Worm (Caenorhabditis elegans) whole organism, L1 larva: ENCODE measurements around the gene ZK1010.5.
A peak's percentile ranks its signal among the peaks of the same experiment; 100 is the strongest.

Source experiments
- C04F5.9 ChIP-seq: sonication (generic microtip); optimal IDR thresholded peaks from 2 replicates; lab custom pipeline; 2016; ENCODE audit warnings: missing genetic modification characterization, missing compliant biosample characterization
- C16A3.4 ChIP-seq: fragments of 150-350 bp; optimal IDR thresholded peaks from 2 replicates; lab custom pipeline; 2014; ENCODE audit warnings: missing biosample characterization, missing genetic modification characterization
- Y116A8C.19 ChIP-seq: sonication (generic microtip); optimal IDR thresholded peaks from 2 replicates; lab custom pipeline; 2016; ENCODE audit warnings: missing compliant biosample characterization, missing genetic modification characterization, borderline replicate concordance
- ama-1 ChIP-seq: fragments of 150-350 bp; optimal IDR thresholded peaks from 2 replicates; lab custom pipeline; 2014
- blmp-1 ChIP-seq: fragments of 150-350 bp; optimal IDR thresholded peaks from 2 replicates; lab custom pipeline; 2014; ENCODE audit warnings: missing biosample characterization, missing genetic modification characterization
- ceh-63 ChIP-seq: fragments of 200-800 bp; sonication (Bioruptor generic); optimal IDR thresholded peaks from 2 replicates; lab custom pipeline; 2018; ENCODE audit warnings: mild to moderate bottlenecking, missing genetic modification characterization, missing compliant biosample characterization
- ceh-8 ChIP-seq: fragments of 200-800 bp; sonication (Bioruptor generic); optimal IDR thresholded peaks from 2 replicates; lab custom pipeline; 2018; ENCODE audit warnings: mild to moderate bottlenecking, missing genetic modification characterization, moderate library complexity, missing compliant biosample characterization
- ceh-88 ChIP-seq: fragments of 200-800 bp; sonication (Bioruptor generic); IDR thresholded peaks from 2 replicates; pipeline ENCODE4 v1.3.6; 2022; ENCODE audit warnings: missing genetic modification characterization, missing compliant biosample characterization
- dsc-1 ChIP-seq: sonication (generic microtip); optimal IDR thresholded peaks from 2 replicates; lab custom pipeline; 2016; ENCODE audit warnings: mild to moderate bottlenecking, missing genetic modification characterization, missing compliant biosample characterization
- efl-1 ChIP-seq, 4 experiments: fragments of 150-350 bp; optimal IDR thresholded peaks in 3 of 4; peaks in 1 of 4; 1 replicate in 1 of 4; 2 replicates in 3 of 4; lab custom pipeline; 2014; ENCODE audit warnings: missing biosample characterization in 2 of 4, missing genetic modification characterization in 2 of 4, missing genetic modification reagents in 2 of 4
- efl-3 ChIP-seq: fragments of 200-800 bp; sonication (Bioruptor generic); optimal IDR thresholded peaks from 2 replicates; lab custom pipeline; 2018; ENCODE audit warnings: mild to moderate bottlenecking, missing genetic modification characterization, missing compliant biosample characterization
- egl-13 ChIP-seq: sonication (generic microtip); optimal IDR thresholded peaks from 2 replicates; lab custom pipeline; 2016; ENCODE audit warnings: missing genotype, missing genetic modification reagents, missing genetic modification characterization, missing compliant biosample characterization
- egl-27 ChIP-seq, 2 experiments: fragments of 150-350 bp in 1 of 2; sonication (generic microtip); optimal IDR thresholded peaks; 3 replicates each; lab custom pipeline; 2017 to 2018; ENCODE audit warnings: missing biosample characterization in 2 of 2, missing genetic modification characterization in 2 of 2, missing genetic modification reagents in 2 of 2
- elt-2 ChIP-seq: sonication (generic microtip); optimal IDR thresholded peaks from 2 replicates; lab custom pipeline; 2016; ENCODE audit warnings: missing genetic modification characterization, mild to moderate bottlenecking, inconsistent platforms, missing compliant biosample characterization, missing genetic modification reagents
- elt-3 ChIP-seq, 6 experiments: fragments of 150-350 bp in 1 of 6; sonication (generic microtip); optimal IDR thresholded peaks; 2 replicates each; lab custom pipeline; 2017 to 2018; ENCODE audit warnings: missing biosample characterization in 6 of 6, missing genetic modification characterization in 6 of 6, inconsistent platforms in 1 of 6
- ets-5 ChIP-seq: fragments of 200-800 bp; sonication (Bioruptor generic); IDR thresholded peaks from 2 replicates; pipeline ENCODE4 v1.3.6; 2022; ENCODE audit warnings: missing genetic modification characterization, missing compliant biosample characterization
- fkh-10 ChIP-seq: sonication (generic microtip); optimal IDR thresholded peaks from 2 replicates; lab custom pipeline; 2017; ENCODE audit warnings: missing biosample characterization, missing genetic modification reagents, missing genetic modification characterization
- fkh-4 ChIP-seq: sonication (generic microtip); optimal IDR thresholded peaks from 2 replicates; lab custom pipeline; 2016; ENCODE audit warnings: missing compliant biosample characterization, missing genetic modification characterization, borderline replicate concordance
- fos-1 ChIP-seq: fragments of 150-350 bp; optimal IDR thresholded peaks from 2 replicates; lab custom pipeline; 2014; ENCODE audit warnings: missing biosample characterization, missing genetic modification characterization
- hlh-17 ChIP-seq: fragments of 200-800 bp; sonication (Bioruptor generic); optimal IDR thresholded peaks from 2 replicates; lab custom pipeline; 2018; ENCODE audit warnings: missing genetic modification characterization, mild to moderate bottlenecking, missing compliant biosample characterization, moderate library complexity, borderline replicate concordance
- hlh-4 ChIP-seq: sonication (generic microtip); optimal IDR thresholded peaks from 2 replicates; lab custom pipeline; 2016; ENCODE audit warnings: mild to moderate bottlenecking, missing genetic modification characterization, missing compliant biosample characterization
- jun-1 ChIP-seq: fragments of 150-350 bp; optimal IDR thresholded peaks from 2 replicates; lab custom pipeline; 2014; ENCODE audit warnings: missing biosample characterization, missing genetic modification reagents, missing genetic modification characterization
- lin-14 ChIP-seq: fragments of 200-800 bp; sonication (Bioruptor generic); optimal IDR thresholded peaks from 2 replicates; lab custom pipeline; 2018; ENCODE audit warnings: mild to moderate bottlenecking, missing genetic modification characterization, moderate library complexity, missing compliant biosample characterization
- lin-15B ChIP-seq: fragments of 150-350 bp; sonication (generic microtip); optimal IDR thresholded peaks from 3 replicates; lab custom pipeline; 2014; ENCODE audit warnings: missing biosample characterization, missing genetic modification characterization
- lin-35 ChIP-seq, 2 experiments: fragments of 150-350 bp; optimal IDR thresholded peaks; 2 replicates each; lab custom pipeline; 2014; ENCODE audit warnings: missing biosample characterization in 2 of 2, missing genetic modification characterization in 2 of 2, missing genetic modification reagents in 2 of 2
- lsy-2 ChIP-seq, 2 experiments: fragments of 150-350 bp; optimal IDR thresholded peaks; 2 replicates each; lab custom pipeline; 2014; ENCODE audit warnings: missing biosample characterization in 2 of 2, missing genetic modification characterization in 2 of 2
- mdl-1 ChIP-seq, 2 experiments: fragments of 150-350 bp; optimal IDR thresholded peaks; 2 replicates each; lab custom pipeline; 2014 to 2017; ENCODE audit warnings: missing biosample characterization in 2 of 2, missing genetic modification characterization in 2 of 2, inconsistent platforms in 1 of 2
- mep-1 ChIP-seq: fragments of 150-350 bp; optimal IDR thresholded peaks from 2 replicates; lab custom pipeline; 2014; ENCODE audit warnings: missing biosample characterization, missing genetic modification characterization
- nhr-19 ChIP-seq: fragments of 200-800 bp; sonication (Bioruptor generic); conservative IDR thresholded peaks from 2 replicates; pipeline ENCODE4 v1.3.6; 2022; ENCODE audit warnings: missing genetic modification characterization, missing compliant biosample characterization
- nhr-20 ChIP-seq: sonication (generic microtip); optimal IDR thresholded peaks from 2 replicates; lab custom pipeline; 2016; ENCODE audit warnings: mild to moderate bottlenecking, missing genetic modification characterization, missing compliant biosample characterization
- nhr-237 ChIP-seq: fragments of 150-350 bp; optimal IDR thresholded peaks from 2 replicates; lab custom pipeline; 2014; ENCODE audit warnings: missing biosample characterization, missing genetic modification characterization
- nhr-47 ChIP-seq: sonication (generic microtip); optimal IDR thresholded peaks from 2 replicates; lab custom pipeline; 2016; ENCODE audit warnings: mild to moderate bottlenecking, missing genetic modification characterization, moderate library complexity, missing compliant biosample characterization
- nhr-71 ChIP-seq: sonication (generic microtip); optimal IDR thresholded peaks from 2 replicates; lab custom pipeline; 2016; ENCODE audit warnings: mild to moderate bottlenecking, missing genetic modification characterization, moderate library complexity, missing compliant biosample characterization
- nhr-84 ChIP-seq: sonication (generic microtip); optimal IDR thresholded peaks from 2 replicates; lab custom pipeline; 2017; ENCODE audit warnings: missing biosample characterization, missing genetic modification characterization
- nhr-90 ChIP-seq: sonication (generic microtip); optimal IDR thresholded peaks from 2 replicates; lab custom pipeline; 2016; ENCODE audit warnings: mild to moderate bottlenecking, missing genetic modification characterization, missing compliant biosample characterization; ENCODE audit not compliant: poor library complexity
- pag-3 ChIP-seq: sonication (generic microtip); optimal IDR thresholded peaks from 2 replicates; lab custom pipeline; 2017; ENCODE audit warnings: missing genetic modification characterization, mild to moderate bottlenecking, missing compliant biosample characterization, antibody characterized with exemption, borderline replicate concordance; ENCODE audit not compliant: insufficient read depth
- rnt-1 ChIP-seq: sonication (generic microtip); optimal IDR thresholded peaks from 2 replicates; lab custom pipeline; 2016; ENCODE audit warnings: mild to moderate bottlenecking, missing genetic modification characterization, moderate library complexity, missing compliant biosample characterization
- snu-23 ChIP-seq: sonication (generic microtip); optimal IDR thresholded peaks from 2 replicates; lab custom pipeline; 2016; ENCODE audit warnings: missing genetic modification characterization, missing compliant biosample characterization
- swsn-7 ChIP-seq: sonication (generic microtip); optimal IDR thresholded peaks from 2 replicates; lab custom pipeline; 2016; ENCODE audit warnings: missing genetic modification characterization, missing compliant biosample characterization
- tbx-2 ChIP-seq: sonication (generic microtip); optimal IDR thresholded peaks from 2 replicates; lab custom pipeline; 2016; ENCODE audit warnings: missing genetic modification characterization, missing compliant biosample characterization
- tlp-1 ChIP-seq: fragments of 150-350 bp; optimal IDR thresholded peaks from 2 replicates; lab custom pipeline; 2014; ENCODE audit warnings: missing biosample characterization, missing genetic modification characterization
- unc-130 ChIP-seq: fragments of 150-350 bp; optimal IDR thresholded peaks from 2 replicates; lab custom pipeline; 2017; ENCODE audit warnings: missing biosample characterization, missing genetic modification characterization, inconsistent platforms
- unc-30 ChIP-seq: sonication (generic microtip); optimal IDR thresholded peaks from 2 replicates; lab custom pipeline; 2017; ENCODE audit warnings: missing biosample characterization, missing genetic modification characterization
- unc-98 ChIP-seq: fragments of 200-800 bp; sonication (Bioruptor generic); IDR thresholded peaks from 2 replicates; pipeline ENCODE4 v1.3.6; 2022; ENCODE audit warnings: missing genetic modification characterization, missing compliant biosample characterization
- zip-4 ChIP-seq: fragments of 200-800 bp; sonication (Bioruptor generic); optimal IDR thresholded peaks from 2 replicates; lab custom pipeline; 2018; ENCODE audit warnings: mild to moderate bottlenecking, missing genetic modification characterization, moderate library complexity, missing compliant biosample characterization

ZK1010.5 gene

DNA sequence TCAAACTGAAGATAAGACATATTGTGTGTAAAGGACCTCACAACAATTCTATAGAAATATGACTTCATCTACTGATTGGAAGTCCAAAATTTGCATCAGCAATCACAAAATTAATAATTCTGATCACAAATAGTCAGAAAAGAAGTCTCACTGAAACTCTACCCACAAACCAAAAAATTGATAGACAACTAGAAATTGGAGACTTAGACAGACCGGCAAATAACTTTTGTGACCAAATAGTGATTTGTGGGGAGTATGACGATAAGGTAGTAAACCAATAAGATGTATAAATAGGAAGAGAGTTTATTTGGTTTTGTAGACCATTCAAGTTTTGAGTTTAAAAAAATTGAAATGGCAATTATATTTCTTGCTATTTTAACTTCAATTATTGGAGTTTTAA, 37.0 kb upstream of the ZK1010.5 start, which contains the start of gene cyp-13A12:
Gene cyp-13A12, plus strand, starts transcription at position 267 of the 400 bp plus-strand sequence.
- peak; percentile 20 for TF ChIP-seq elt-2
- TF ChIP-seq efl-3 (GFP tag; lab: Kevin White, UChicago), result no peak
- peak in 1 of 2 experiments; percentile 8 for TF ChIP-seq lin-35 (GFP tag; optimal IDR thresholded peaks at IDR 0.05; lab: Kevin White, UChicago)
- TF ChIP-seq ceh-63 (GFP tag; lab: Kevin White, UChicago), result no peak

DNA sequence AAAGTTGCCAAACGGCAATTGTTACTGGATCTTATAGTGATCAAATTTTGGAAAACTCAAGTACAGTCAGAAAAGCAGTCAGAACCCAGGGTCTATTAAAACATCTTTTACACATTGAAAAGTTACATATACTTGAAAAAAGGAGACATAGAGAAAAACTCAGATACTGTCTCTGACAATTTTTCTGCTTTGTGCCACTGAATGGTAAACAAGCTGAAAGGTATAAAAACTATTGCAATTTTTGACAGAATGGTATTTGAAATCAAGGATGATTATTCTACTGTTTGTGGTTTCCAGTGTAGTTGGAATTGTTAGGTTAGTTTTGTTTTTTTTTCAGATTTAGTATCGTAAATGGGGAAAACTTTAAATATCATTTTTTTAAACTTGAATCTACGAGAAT, 33.4 kb upstream of the ZK1010.5 start, which contains the start of gene cyp-13A11:
Gene cyp-13A11, plus strand, starts transcription at position 266 of the 400 bp plus-strand sequence.
- TF ChIP-seq hlh-4, result no peak
- no peak for TF ChIP-seq mdl-1 (tag; optimal IDR thresholded peaks at IDR 0.05; lab: Kevin White, UChicago)
- TF ChIP-seq pag-3 (tag; lab: Kevin White, UChicago), result no peak
- no peak for TF ChIP-seq mep-1
- TF ChIP-seq egl-27 (tag; optimal IDR thresholded peaks at IDR 0.05; lab: Kevin White, UChicago), result no peak
- no peak for TF ChIP-seq jun-1 (tag; lab: Kevin White, UChicago)
- TF ChIP-seq zip-4, result no peak
- no peak for TF ChIP-seq C04F5.9
- no peak for TF ChIP-seq lsy-2 (tag; optimal IDR thresholded peaks at IDR 0.05; lab: Kevin White, UChicago)

DNA sequence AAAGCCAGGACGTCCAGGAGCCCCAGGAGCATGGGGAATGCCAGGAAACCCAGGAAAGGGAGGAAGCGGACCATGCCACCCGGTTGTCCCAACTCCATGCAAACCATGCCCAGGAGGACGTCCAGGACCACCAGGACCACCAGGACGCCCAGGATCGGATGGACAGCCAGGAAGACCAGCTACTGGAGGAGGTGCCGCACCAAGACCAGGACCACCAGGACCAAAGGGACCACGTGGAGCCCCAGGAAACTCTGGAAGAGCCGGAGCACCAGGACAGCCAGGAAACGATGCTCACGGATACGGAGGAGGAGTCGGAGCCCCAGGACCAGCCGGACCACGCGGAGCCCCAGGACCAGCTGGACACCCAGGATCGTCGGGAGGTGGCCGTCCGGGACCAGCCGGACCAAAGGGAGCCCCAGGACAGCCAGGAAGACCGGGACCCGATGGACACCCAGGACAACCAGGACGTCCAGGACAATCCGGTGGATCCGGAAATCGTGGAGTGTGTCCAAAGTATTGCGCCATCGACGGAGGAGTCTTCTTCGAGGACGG, 32.3 kb upstream of the ZK1010.5 start:
- TF ChIP-seq lsy-2 (tag; optimal IDR thresholded peaks at IDR 0.05; lab: Kevin White, UChicago) (no peak), ceh-8 (GFP tag; lab: Kevin White, UChicago) (peak; percentile 79), Y116A8C.19 (no peak), tbx-2 (tag; lab: Kevin White, UChicago) (no peak)

DNA sequence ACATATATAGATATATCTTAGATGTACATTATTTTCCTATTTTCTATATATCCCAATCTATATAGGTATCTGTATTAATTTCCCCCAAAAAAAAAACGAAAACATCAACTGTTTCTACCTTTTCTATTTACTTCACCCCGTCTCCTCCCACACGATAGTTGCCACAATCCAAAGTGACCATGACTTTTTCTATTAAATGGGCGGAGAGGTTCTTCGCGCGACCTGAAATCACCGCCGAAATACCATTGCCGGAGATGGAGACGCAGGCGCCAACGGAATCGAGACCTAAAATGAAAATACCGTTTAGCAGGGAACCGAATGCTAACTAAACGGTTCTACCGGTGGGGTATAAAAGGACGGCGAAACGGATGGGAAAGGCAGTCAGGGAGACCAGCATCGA, 31.3 kb upstream of the ZK1010.5 start, which contains the start of gene col-98:
Gene col-98, plus strand, starts transcription at position 390 of the 400 bp plus-strand sequence.
- TF ChIP-seq nhr-47 (tag; lab: Kevin White, UChicago) (peak; percentile 14), nhr-237 (tag; lab: Kevin White, UChicago) (no peak), C16A3.4 (tag; lab: Kevin White, UChicago) (peak; percentile 12), fkh-4 (tag; lab: Kevin White, UChicago) (no peak), lsy-2 (tag; optimal IDR thresholded peaks at IDR 0.05; lab: Kevin White, UChicago) (peak in 1 of 2 experiments; percentile 16), swsn-7 (no peak), unc-130 (no peak), nhr-20 (no peak), elt-3 (tag; optimal IDR thresholded peaks at IDR 0.05; lab: Kevin White, UChicago) (peak in 1 of 6 experiments; percentile 10), fos-1 (tag; lab: Kevin White, UChicago) (no peak), zip-4 (no peak), pag-3 (tag; lab: Kevin White, UChicago) (no peak), snu-23 (GFP tag; lab: Kevin White, UChicago) (peak; percentile 42), tlp-1 (tag; lab: Kevin White, UChicago) (no peak), nhr-90 (peak; percentile 46), fkh-10 (GFP tag; lab: Kevin White, UChicago) (no peak), mep-1 (peak; percentile 39), egl-13 (tag; lab: Kevin White, UChicago) (no peak), unc-98 (GFP tag; lab: Robert Waterston, UW) (no peak), ceh-88 (GFP tag; lab: Robert Waterston, UW) (no peak), ets-5 (GFP tag; lab: Robert Waterston, UW) (no peak), dsc-1 (tag; lab: Kevin White, UChicago) (no peak), lin-14 (GFP tag; lab: Kevin White, UChicago) (peak; percentile 78), hlh-17 (GFP tag; lab: Kevin White, UChicago) (no peak), rnt-1 (tag; lab: Kevin White, UChicago) (no peak), unc-30 (no peak), nhr-71 (tag; lab: Kevin White, UChicago) (peak; percentile 24), hlh-4 (no peak), nhr-19 (GFP tag; lab: Robert Waterston, UW) (no peak), efl-1 (optimal IDR thresholded peaks at IDR 0.05; lab: Kevin White, UChicago) (no peak), efl-1 (GFP tag; optimal IDR thresholded peaks at IDR 0.05 in 1 of 2; lab: Kevin White, UChicago) (peak in 1 of 2 experiments; percentile 72), ama-1 (lab: Kevin White, UChicago) (no peak), lin-15B (no peak), mdl-1 (tag; optimal IDR thresholded peaks at IDR 0.05; lab: Kevin White, UChicago) (no peak), blmp-1 (peak; percentile 62), nhr-84 (tag; lab: Kevin White, UChicago) (no peak)
